Worm (Caenorhabditis elegans): ENCODE measurements around the gene gck-1.

The gck-1 gene

DNA sequence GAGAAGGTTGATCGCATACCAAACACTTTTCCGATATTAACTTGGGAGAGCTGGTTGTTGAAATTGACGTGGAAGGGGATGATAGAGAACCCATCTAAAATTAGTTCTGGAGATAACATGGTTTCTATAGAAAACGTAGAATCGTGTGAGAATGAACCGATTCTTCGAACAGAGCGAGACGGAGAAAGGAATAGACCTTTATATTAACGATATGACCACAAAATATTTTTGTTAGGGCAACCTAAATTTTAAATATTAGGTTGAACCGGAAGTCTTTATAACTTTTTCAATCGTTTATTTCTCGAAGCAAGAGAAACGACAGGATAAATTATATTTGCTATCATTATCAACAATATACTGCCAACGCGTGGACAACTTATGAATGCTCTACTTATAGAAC, 18.5 kb downstream of the gck-1 start, which contains the start of gene nhr-219:
nhr-219 (minus strand) TSS at position 101 of the 400 bp plus-strand sequence.
- TF ChIP-seq mab-5 (tag; optimal IDR thresholded peaks at IDR 0.05): no peak

DNA sequence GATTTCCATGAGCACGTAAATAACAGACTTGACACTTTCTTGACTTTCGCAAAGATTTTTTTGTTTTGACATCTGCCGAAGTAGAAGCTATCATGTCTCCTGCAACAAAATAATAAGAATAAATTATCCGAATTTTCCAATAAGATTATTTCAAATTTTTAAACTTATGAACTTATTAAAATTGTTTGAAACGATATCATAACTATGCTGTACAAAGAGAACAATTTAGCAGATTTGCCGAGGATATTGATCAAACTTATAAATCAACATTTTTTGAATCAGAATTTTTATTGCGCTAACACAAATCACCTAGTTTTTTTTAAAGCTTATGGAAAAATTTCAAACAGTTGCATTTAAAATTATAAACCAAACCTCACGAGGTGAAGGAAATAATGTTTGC, 24.7 kb downstream of the gck-1 start, which contains the start of gene nhr-195:
nhr-195 (minus strand) TSS at position 101 of the 400 bp plus-strand sequence.
- TF ChIP-seq bed-3 (GFP tag; optimal IDR thresholded peaks at IDR 0.05) (no peak), unc-120 (tag; optimal IDR thresholded peaks at IDR 0.05; ENCODE audit: poor library complexity, severe bottlenecking) (no peak), flh-1 (GFP tag; optimal IDR thresholded peaks at IDR 0.05) (no peak), unc-62 (GFP tag; optimal IDR thresholded peaks at IDR 0.05) (no peak), elt-1 (tag; optimal IDR thresholded peaks at IDR 0.05; ENCODE audit: borderline replicate concordance, insufficient read depth) (no peak), nhr-76 (tag; optimal IDR thresholded peaks at IDR 0.05) (no peak), mls-2 (tag; optimal IDR thresholded peaks at IDR 0.05) (no peak)

DNA sequence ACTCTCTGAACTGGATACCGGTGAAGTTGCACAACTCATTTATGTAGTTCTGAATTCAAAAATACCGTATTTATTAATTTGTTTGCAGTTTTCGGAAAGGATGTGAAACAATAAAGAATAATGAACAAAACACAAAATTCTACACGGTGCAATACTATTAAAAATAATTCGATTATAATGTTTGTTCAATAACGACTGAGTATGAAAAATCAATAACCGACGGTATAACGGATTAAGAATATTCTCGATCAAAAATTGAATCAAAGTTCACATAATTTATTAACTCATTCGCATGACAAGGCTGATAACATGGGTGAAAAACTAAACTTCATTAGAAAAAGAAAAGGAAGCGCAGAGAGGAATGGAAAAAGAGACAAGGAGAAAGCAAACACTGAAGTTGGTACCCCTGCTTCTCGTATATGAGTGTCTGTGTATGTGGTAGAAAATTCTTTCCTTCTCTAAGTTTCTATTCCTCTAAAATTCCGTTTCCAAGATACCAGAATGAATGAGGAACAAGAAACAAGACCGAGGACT, 27.4 kb downstream of the gck-1 start, which contains the start of gene nhr-143:
nhr-143 (minus strand) TSS at position 51 of the 534 bp plus-strand sequence.
- TF ChIP-seq hlh-1 (tag; optimal IDR thresholded peaks at IDR 0.05): no peak
- TF ChIP-seq drap-1 (GFP tag; optimal IDR thresholded peaks at IDR 0.05): no peak
- TF ChIP-seq nhr-28 (tag; optimal IDR thresholded peaks at IDR 0.05): no peak
- TF ChIP-seq M03D4.4 (tag; optimal IDR thresholded peaks at IDR 0.05): no peak
- no peak for TF ChIP-seq unc-62 (GFP tag; optimal IDR thresholded peaks at IDR 0.05)
- TF ChIP-seq mab-5 (tag; optimal IDR thresholded peaks at IDR 0.05): no peak
- TF ChIP-seq ceh-43 (GFP tag; optimal IDR thresholded peaks at IDR 0.05): no peak
- TF ChIP-seq ces-1 (GFP tag; optimal IDR thresholded peaks at IDR 0.05): no peak
- TF ChIP-seq ztf-11 (tag; optimal IDR thresholded peaks at IDR 0.05): no peak
- no peak for TF ChIP-seq bed-3 (GFP tag; optimal IDR thresholded peaks at IDR 0.05)
- TF ChIP-seq mls-2 (tag; optimal IDR thresholded peaks at IDR 0.05): no peak
- no peak for TF ChIP-seq nhr-2 (tag; optimal IDR thresholded peaks at IDR 0.05)
- no peak for TF ChIP-seq unc-120 (tag; optimal IDR thresholded peaks at IDR 0.05; ENCODE audit: poor library complexity, severe bottlenecking)
- no peak for TF ChIP-seq tbx-8 (GFP tag; optimal IDR thresholded peaks at IDR 0.05)
- no peak for TF ChIP-seq zip-8 (tag; optimal IDR thresholded peaks at IDR 0.05)

DNA sequence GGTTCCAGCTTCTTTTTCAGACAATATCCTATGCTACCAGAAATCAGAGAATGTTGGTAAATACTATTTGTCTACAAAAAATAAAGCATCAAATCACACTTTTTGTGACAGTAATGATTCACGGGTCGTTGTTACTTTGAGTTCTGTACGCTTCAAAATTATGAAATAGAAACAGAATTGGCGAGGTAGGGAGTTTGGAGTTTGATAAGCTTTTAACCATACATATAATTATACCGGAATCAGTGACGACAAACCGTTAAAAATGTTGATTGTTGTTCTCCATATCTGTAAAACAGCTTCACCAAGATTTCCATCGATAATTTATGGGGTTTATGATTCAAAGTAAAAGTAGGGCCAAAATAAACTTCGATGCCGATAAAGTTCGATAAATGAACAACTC, 30.3 kb downstream of the gck-1 start:
- no peak for TF ChIP-seq hlh-1 (tag; optimal IDR thresholded peaks at IDR 0.05)
- no peak for TF ChIP-seq M03D4.4 (tag; optimal IDR thresholded peaks at IDR 0.05)
- no peak for TF ChIP-seq bed-3 (GFP tag; optimal IDR thresholded peaks at IDR 0.05)
- TF ChIP-seq mab-5 (tag; optimal IDR thresholded peaks at IDR 0.05): no peak
- no peak for TF ChIP-seq ham-2 (GFP tag; optimal IDR thresholded peaks at IDR 0.05)
- no peak for TF ChIP-seq unc-39 (tag; optimal IDR thresholded peaks at IDR 0.05)
- no peak for TF ChIP-seq ceh-39 (tag; optimal IDR thresholded peaks at IDR 0.05)
- no peak for TF ChIP-seq mls-2 (tag; optimal IDR thresholded peaks at IDR 0.05)
- TF ChIP-seq pha-4 (tag; optimal IDR thresholded peaks at IDR 0.05): no peak

DNA sequence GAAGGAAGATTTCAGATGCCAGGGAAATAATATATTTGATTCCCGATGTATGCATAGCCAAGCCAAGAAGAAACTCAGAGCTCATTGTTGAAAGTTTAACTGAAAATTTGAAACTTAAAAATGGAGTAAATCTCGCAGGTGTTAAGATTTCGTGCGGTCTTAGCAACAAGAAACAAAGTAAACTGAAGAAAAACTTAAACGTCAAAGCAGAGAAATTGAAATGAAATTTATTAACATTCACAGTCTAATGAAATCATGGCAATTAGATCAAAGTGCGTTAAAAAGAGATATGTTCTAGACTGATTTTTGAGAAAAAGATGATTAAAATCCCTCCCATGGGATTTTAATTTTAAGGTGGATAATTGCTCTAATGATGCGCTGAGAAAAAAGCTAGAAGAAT, 33.2 kb downstream of the gck-1 start, which contains the start of gene str-84:
str-84 (minus strand) TSS at position 101 of the 400 bp plus-strand sequence.
- TF ChIP-seq ceh-43 (GFP tag; optimal IDR thresholded peaks at IDR 0.05): no peak
- TF ChIP-seq mep-1 (tag; optimal IDR thresholded peaks at IDR 0.05): no peak
- no peak for TF ChIP-seq ztf-11 (tag; optimal IDR thresholded peaks at IDR 0.05)
- TF ChIP-seq elt-3 (tag; optimal IDR thresholded peaks at IDR 0.05): no peak
- no peak for TF ChIP-seq nhr-76 (tag; optimal IDR thresholded peaks at IDR 0.05)
- no peak for TF ChIP-seq M03D4.4 (tag; optimal IDR thresholded peaks at IDR 0.05)
- no peak for TF ChIP-seq nhr-28 (tag; optimal IDR thresholded peaks at IDR 0.05)
- no peak for TF ChIP-seq drap-1 (GFP tag; optimal IDR thresholded peaks at IDR 0.05)
- TF ChIP-seq nhr-237 (tag; optimal IDR thresholded peaks at IDR 0.05): no peak
- no peak for TF ChIP-seq snpc-4 (tag; optimal IDR thresholded peaks at IDR 0.05)

DNA sequence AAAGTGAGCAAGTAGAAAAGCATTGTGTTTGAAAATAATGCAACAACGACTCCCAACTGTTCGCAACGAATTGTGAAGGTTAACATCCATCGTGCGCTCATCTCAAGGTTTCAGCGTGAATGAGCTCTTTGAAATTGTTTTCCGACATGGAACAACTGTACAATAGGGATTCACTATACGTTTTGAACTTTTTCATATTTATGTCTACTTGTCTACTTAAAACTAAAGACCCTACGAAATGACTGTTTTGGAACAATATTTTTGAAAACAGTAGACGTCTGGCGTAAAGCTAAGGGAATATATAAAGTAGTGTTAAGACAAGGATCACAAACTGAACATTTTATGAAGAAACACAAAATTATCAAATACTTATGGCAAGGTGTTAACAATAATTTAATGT, 36.0 kb downstream of the gck-1 start, which contains the start of gene str-86:
str-86 (minus strand) TSS at position 101 of the 400 bp plus-strand sequence.
- TF ChIP-seq lin-13 (tag; optimal IDR thresholded peaks at IDR 0.05) (no peak), snpc-4 (tag; optimal IDR thresholded peaks at IDR 0.05) (no peak), sptf-1 (tag; optimal IDR thresholded peaks at IDR 0.05) (no peak), sem-2 (GFP tag; optimal IDR thresholded peaks at IDR 0.05) (no peak), ces-1 (GFP tag; optimal IDR thresholded peaks at IDR 0.05) (no peak), flh-1 (GFP tag; optimal IDR thresholded peaks at IDR 0.05) (no peak), cnd-1 (tag; optimal IDR thresholded peaks at IDR 0.05) (no peak), ztf-11 (tag; optimal IDR thresholded peaks at IDR 0.05) (no peak)

All from whole organism, mixed stage, embryonic.